Worm (Caenorhabditis elegans): ENCODE data around the gene Y43F8A.2.

- TF ChIP-seq ceh-82 (tag; optimal IDR thresholded peaks at IDR 0.05): no peak
- TF ChIP-seq F37D6.2 (tag; optimal IDR thresholded peaks at IDR 0.05): no peak
- no peak for TF ChIP-seq unc-39 (tag; optimal IDR thresholded peaks at IDR 0.05)
- TF ChIP-seq nhr-76 (tag; optimal IDR thresholded peaks at IDR 0.05): no peak
- no peak for TF ChIP-seq ztf-11 (tag; optimal IDR thresholded peaks at IDR 0.05)
- TF ChIP-seq lin-39 (tag; optimal IDR thresholded peaks at IDR 0.05): no peak
Observed at ce11 chrV:19355219-19355618, 16.1 kb upstream of the Y43F8A.2 start.
